Worm (Caenorhabditis elegans): Measurements from ENCODE around the gene ogt-1.

DNA sequence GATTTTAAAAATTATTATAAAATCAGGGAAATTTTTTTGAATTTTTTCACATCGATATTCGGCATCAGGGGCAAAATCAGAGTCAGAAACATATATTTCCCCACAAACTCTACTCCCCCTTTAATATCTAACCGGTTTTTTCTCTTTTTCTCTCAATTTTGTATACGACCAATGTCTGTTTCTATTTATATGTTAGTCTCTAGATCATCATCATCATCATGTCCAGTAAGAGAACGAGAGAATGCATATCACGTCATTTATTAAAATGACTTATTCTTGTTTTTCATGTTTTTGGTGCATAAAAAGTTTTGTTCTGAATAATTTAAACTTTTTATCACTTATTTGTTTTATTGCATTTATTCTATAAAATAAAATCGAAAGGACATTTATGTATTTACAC lies 1.0 kb downstream of the ogt-1 start:
- TF ChIP-seq unc-39 (tag; optimal IDR thresholded peaks at IDR 0.05) (no peak), fkh-10 (GFP tag; optimal IDR thresholded peaks at IDR 0.05) (no peak), zag-1 (tag; optimal IDR thresholded peaks at IDR 0.05) (no peak)
